Worm (Caenorhabditis elegans) whole organism, early embryonic: Measurements from ENCODE around the gene T04C12.7.

Source experiments
- B0310.2 ChIP-seq: sonication (generic microtip); optimal IDR thresholded peaks from 2 replicates; lab custom pipeline; 2016; ENCODE audit warnings: mild to moderate bottlenecking, missing genetic modification characterization, missing compliant biosample characterization
- F13C5.2 ChIP-seq: sonication (generic microtip); optimal IDR thresholded peaks from 2 replicates; lab custom pipeline; 2017; ENCODE audit warnings: mild to moderate bottlenecking, missing genetic modification characterization, inconsistent platforms, missing compliant biosample characterization
- aly-1 ChIP-seq: sonication (generic microtip); optimal IDR thresholded peaks from 2 replicates; lab custom pipeline; 2016; ENCODE audit warnings: missing genetic modification characterization, missing compliant biosample characterization
- ama-1 ChIP-seq: fragments of 150-350 bp; optimal IDR thresholded peaks from 2 replicates; lab custom pipeline; 2014
- ceh-36 ChIP-seq: sonication (generic microtip); optimal IDR thresholded peaks from 2 replicates; lab custom pipeline; 2016; ENCODE audit warnings: missing genetic modification characterization, inconsistent platforms, missing compliant biosample characterization
- ets-7 ChIP-seq: sonication (generic microtip); optimal IDR thresholded peaks from 2 replicates; lab custom pipeline; 2016; ENCODE audit warnings: missing genotype, missing genetic modification characterization, missing compliant biosample characterization
- flt-1 ChIP-seq: fragments of 200-800 bp; sonication (Bioruptor generic); IDR thresholded peaks from 2 replicates; pipeline ENCODE4 v1.3.6; 2022; ENCODE audit warnings: missing genetic modification characterization, missing compliant biosample characterization
- hmbx-1 ChIP-seq: sonication (generic microtip); optimal IDR thresholded peaks from 2 replicates; lab custom pipeline; 2016; ENCODE audit warnings: mild to moderate bottlenecking, missing genetic modification characterization, missing compliant biosample characterization
- hnd-1 ChIP-seq: sonication (generic microtip); optimal IDR thresholded peaks from 2 replicates; lab custom pipeline; 2016; ENCODE audit warnings: missing genetic modification characterization, missing compliant biosample characterization
- pes-1 ChIP-seq: fragments of 200-800 bp; sonication (Bioruptor generic); IDR thresholded peaks from 2 replicates; pipeline ENCODE4 v1.3.6; 2022; ENCODE audit warnings: missing genetic modification reagents, missing genetic modification characterization, missing compliant biosample characterization
- scrt-1 ChIP-seq: fragments of 200-800 bp; sonication (Bioruptor generic); IDR thresholded peaks from 2 replicates; pipeline ENCODE4 v1.3.6; 2022; ENCODE audit warnings: missing genetic modification characterization, missing compliant biosample characterization
- sea-1 ChIP-seq: fragments of 200-800 bp; sonication (Bioruptor generic); conservative IDR thresholded peaks from 2 replicates; pipeline ENCODE4 v1.3.6; 2022; ENCODE audit warnings: missing genetic modification characterization, missing compliant biosample characterization
- tbx-11 ChIP-seq: fragments of 200-800 bp; sonication (Bioruptor generic); IDR thresholded peaks from 2 replicates; pipeline ENCODE4 v1.3.6; 2022; ENCODE audit warnings: missing genetic modification characterization, missing compliant biosample characterization
- tra-4 ChIP-seq: sonication (generic microtip); optimal IDR thresholded peaks from 2 replicates; lab custom pipeline; 2017; ENCODE audit warnings: missing genetic modification characterization, missing compliant biosample characterization

DNA sequence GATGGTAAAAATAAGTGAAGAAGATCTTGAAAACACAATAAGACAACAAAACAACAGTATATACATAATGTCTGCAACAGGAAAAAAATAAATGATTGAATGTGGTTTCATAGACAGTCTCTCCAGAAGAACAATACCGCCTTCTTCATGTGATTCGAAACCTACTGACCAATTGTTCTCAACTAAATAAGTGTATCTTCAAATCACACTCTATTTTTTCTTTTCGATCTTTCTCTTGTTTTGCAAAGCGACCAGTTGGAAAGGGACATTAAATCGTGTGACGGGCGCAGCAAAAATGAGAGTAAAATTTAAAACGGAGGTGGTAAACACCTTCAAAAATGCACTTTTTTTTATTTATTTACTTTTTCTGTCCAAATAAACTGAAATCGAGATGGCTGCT, 8.0 kb downstream of the T04C12.7 start:
- TF ChIP-seq ama-1 (lab: Kevin White, UChicago) (no peak), ets-7 (tag; lab: Kevin White, UChicago) (no peak), B0310.2 (no peak), ceh-36 (tag; lab: Kevin White, UChicago) (no peak), flt-1 (GFP tag; lab: Robert Waterston, UW) (no peak), tra-4 (no peak), F13C5.2 (tag; lab: Kevin White, UChicago) (no peak), aly-1 (tag; lab: Kevin White, UChicago) (no peak), pes-1 (GFP tag; lab: Robert Waterston, UW) (no peak), scrt-1 (no peak), hnd-1 (no peak), sea-1 (GFP tag; lab: Robert Waterston, UW) (no peak), hmbx-1 (tag; lab: Kevin White, UChicago) (no peak), tbx-11 (GFP tag; lab: Robert Waterston, UW) (no peak)
